Fruit fly (Drosophila melanogaster) whole organism, adult: Measurements from ENCODE around the gene CG10694.

Experiments used
- CG11617 ChIP-seq: fragments of 200-800 bp; sonication (Bioruptor generic); optimal IDR thresholded peaks from 2 replicates; lab custom pipeline; 2017; ENCODE audit warnings: mild to moderate bottlenecking, missing biosample characterization, missing genetic modification reagents, missing genetic modification characterization
- CG12768 ChIP-seq: fragments of 200-800 bp; sonication (Bioruptor generic); optimal IDR thresholded peaks from 2 replicates; lab custom pipeline; 2017; ENCODE audit warnings: missing biosample characterization, missing genetic modification characterization, mild to moderate bottlenecking, moderate library complexity, missing genetic modification reagents
- CG14711 ChIP-seq: fragments of 200-800 bp; sonication (Bioruptor generic); optimal IDR thresholded peaks from 2 replicates; lab custom pipeline; 2018; ENCODE audit warnings: missing biosample characterization, mild to moderate bottlenecking, missing genetic modification characterization, moderate library complexity
- CG1620 ChIP-seq: fragments of 200-800 bp; sonication (Bioruptor generic); optimal IDR thresholded peaks from 2 replicates; lab custom pipeline; 2016; ENCODE audit warnings: missing biosample characterization, missing genetic modification characterization
- CG33017 ChIP-seq: fragments of 200-800 bp; sonication (Bioruptor generic); optimal IDR thresholded peaks from 2 replicates; lab custom pipeline; 2018; ENCODE audit warnings: missing biosample characterization, mild to moderate bottlenecking, missing genetic modification characterization, moderate library complexity
- CG5204 ChIP-seq: fragments of 200-800 bp; sonication (Bioruptor generic); optimal IDR thresholded peaks from 2 replicates; lab custom pipeline; 2016; ENCODE audit warnings: missing biosample characterization, missing genetic modification characterization
- CG7045 ChIP-seq: fragments of 200-800 bp; sonication (Bioruptor generic); optimal IDR thresholded peaks from 2 replicates; lab custom pipeline; 2017; ENCODE audit warnings: missing biosample characterization, mild to moderate bottlenecking, missing genetic modification characterization
- CG7101 ChIP-seq: fragments of 200-800 bp; sonication (Bioruptor generic); optimal IDR thresholded peaks from 2 replicates; lab custom pipeline; 2018; ENCODE audit warnings: missing biosample characterization, mild to moderate bottlenecking, missing genetic modification characterization, moderate library complexity
- Clk ChIP-seq: fragments of 200-800 bp; sonication (Bioruptor generic); optimal IDR thresholded peaks from 2 replicates; lab custom pipeline; 2017; ENCODE audit warnings: missing biosample characterization, missing genetic modification characterization
- Crg-1 ChIP-seq: fragments of 200-800 bp; sonication (Bioruptor generic); optimal IDR thresholded peaks from 2 replicates; lab custom pipeline; 2016; ENCODE audit warnings: missing biosample characterization, missing genetic modification characterization
- Hr96 ChIP-seq: fragments of 200-800 bp; sonication (Bioruptor generic); optimal IDR thresholded peaks from 2 replicates; lab custom pipeline; 2016; ENCODE audit warnings: missing biosample characterization, missing genetic modification characterization
- Mnt ChIP-seq: fragments of 200-800 bp; sonication (Bioruptor generic); optimal IDR thresholded peaks from 2 replicates; lab custom pipeline; 2016; ENCODE audit warnings: missing biosample characterization, mild to moderate bottlenecking, missing genetic modification characterization
- bab1 ChIP-seq: fragments of 200-800 bp; sonication (Bioruptor generic); optimal IDR thresholded peaks from 3 replicates; lab custom pipeline; 2019; ENCODE audit warnings: missing biosample characterization, mild to moderate bottlenecking, missing genetic modification characterization, moderate library complexity
- cic ChIP-seq: fragments of 200-800 bp; sonication (Bioruptor generic); optimal IDR thresholded peaks from 2 replicates; lab custom pipeline; 2017; ENCODE audit warnings: missing biosample characterization, mild to moderate bottlenecking, missing genetic modification characterization, moderate library complexity
- cnc ChIP-seq, 2 experiments: fragments of >200 bp; optimal IDR thresholded peaks; 2 replicates each; lab custom pipeline; 2017
- kay ChIP-seq: fragments of 200-800 bp; sonication (Bioruptor generic); peaks from one replicate; lab custom pipeline; 2016; ENCODE audit warnings: missing biosample characterization, missing genetic modification characterization, borderline replicate concordance
- ovo ChIP-seq: fragments of 200-800 bp; sonication (Bioruptor generic); optimal IDR thresholded peaks from 2 replicates; lab custom pipeline; 2016; ENCODE audit warnings: missing biosample characterization, missing genetic modification characterization
- pad ChIP-seq: fragments of 200-800 bp; sonication (Bioruptor generic); optimal IDR thresholded peaks from 3 replicates; lab custom pipeline; 2017; ENCODE audit warnings: missing biosample characterization, missing genetic modification characterization, mild to moderate bottlenecking, moderate library complexity, missing genetic modification reagents
- tj ChIP-seq: fragments of 200-800 bp; sonication (Bioruptor generic); optimal IDR thresholded peaks from 3 replicates; lab custom pipeline; 2017; ENCODE audit warnings: missing biosample characterization, mild to moderate bottlenecking, missing genetic modification characterization, moderate library complexity
- toe ChIP-seq: fragments of 200-800 bp; sonication (Bioruptor generic); optimal IDR thresholded peaks from 2 replicates; lab custom pipeline; 2016; ENCODE audit warnings: missing biosample characterization, missing genetic modification characterization

The CG10694 gene

dm6 chr3R:24106879-24107441 is at the start of gene CG10694:
Gene CG10694 (plus strand): TSS chr3R:24107391.
- TF ChIP-seq toe (GFP tag; lab: Kevin White, UChicago), result no peak
- TF ChIP-seq CG1620 (GFP tag; lab: Kevin White, UChicago), result no peak

- TF ChIP-seq Hr96 (no peak), Clk (peak; percentile 59), CG7101 (tag; lab: Kevin White, UChicago) (peak; percentile 54), CG5204 (GFP tag; lab: Kevin White, UChicago) (no peak), CG14711 (tag; lab: Kevin White, UChicago) (peak; percentile 6), cic (GFP tag; lab: Kevin White, UChicago) (peak; percentile 81), kay (no peak), Mnt (GFP tag; lab: Kevin White, UChicago) (peak; percentile 40), Crg-1 (peak; percentile 49), ovo (GFP tag; lab: Kevin White, UChicago) (no peak), CG11617 (peak; percentile 21), bab1 (GFP tag; lab: Kevin White, UChicago) (peak; percentile 72), CG7045 (peak; percentile 35), CG12768 (GFP tag; lab: Kevin White, UChicago) (no peak), tj (peak; percentile 33), CG1620 (GFP tag; lab: Kevin White, UChicago) (peak; percentile 66)
Observed at dm6 chr3R:24058041-24058440, 49.1 kb upstream of the CG10694 start, which contains the start of gene SMC1. Gene SMC1 (plus strand): TSS chr3R:24058287.

- no peak for TF ChIP-seq CG33017 (tag; lab: Kevin White, UChicago)
- TF ChIP-seq toe (GFP tag; lab: Kevin White, UChicago), result no peak
- TF ChIP-seq Crg-1, result no peak
- no peak for TF ChIP-seq CG5204 (GFP tag; lab: Kevin White, UChicago)
- TF ChIP-seq ovo (GFP tag; lab: Kevin White, UChicago), result no peak
- TF ChIP-seq Hr96, result no peak
- no peak for TF ChIP-seq CG14711 (tag; lab: Kevin White, UChicago)
- no peak for TF ChIP-seq cnc (optimal IDR thresholded peaks at IDR 0.05; lab: Kevin White, UChicago)
- no peak for TF ChIP-seq CG7101 (tag; lab: Kevin White, UChicago)
- TF ChIP-seq bab1 (GFP tag; lab: Kevin White, UChicago), result no peak
- TF ChIP-seq CG1620 (GFP tag; lab: Kevin White, UChicago), result no peak
- no peak for TF ChIP-seq CG11617
- TF ChIP-seq kay, result no peak
Observed at dm6 chr3R:24065718-24066117, 41.5 kb upstream of the CG10694 start.

- TF ChIP-seq CG12768 (GFP tag; lab: Kevin White, UChicago), result no peak
- no peak for TF ChIP-seq CG5204 (GFP tag; lab: Kevin White, UChicago)
- TF ChIP-seq cnc (optimal IDR thresholded peaks at IDR 0.05; lab: Kevin White, UChicago), result no peak
- TF ChIP-seq Mnt (GFP tag; lab: Kevin White, UChicago), result no peak
- TF ChIP-seq cic (GFP tag; lab: Kevin White, UChicago), result no peak
- no peak for TF ChIP-seq Clk
- no peak for TF ChIP-seq CG14711 (tag; lab: Kevin White, UChicago)
- TF ChIP-seq kay, result no peak
- no peak for TF ChIP-seq CG11617
- TF ChIP-seq bab1 (GFP tag; lab: Kevin White, UChicago), result no peak
- TF ChIP-seq CG33017 (tag; lab: Kevin White, UChicago), result no peak
- no peak for TF ChIP-seq CG7101 (tag; lab: Kevin White, UChicago)
- TF ChIP-seq ovo (GFP tag; lab: Kevin White, UChicago), result no peak
- TF ChIP-seq CG1620 (GFP tag; lab: Kevin White, UChicago), result no peak
- no peak for TF ChIP-seq tj
- TF ChIP-seq Crg-1, result no peak
- no peak for TF ChIP-seq toe (GFP tag; lab: Kevin White, UChicago)
Observed at dm6 chr3R:24068830-24069229, 38.4 kb upstream of the CG10694 start.

- TF ChIP-seq Mnt (GFP tag; lab: Kevin White, UChicago) (no peak), Clk (no peak), CG33017 (tag; lab: Kevin White, UChicago) (no peak), Crg-1 (no peak), CG14711 (tag; lab: Kevin White, UChicago) (no peak), toe (GFP tag; lab: Kevin White, UChicago) (no peak)
Observed at dm6 chr3R:24069965-24070364, 37.2 kb upstream of the CG10694 start.

- TF ChIP-seq Hr96, result no peak
- no peak for TF ChIP-seq Clk
- TF ChIP-seq CG7101 (tag; lab: Kevin White, UChicago), result no peak
- no peak for TF ChIP-seq kay
- no peak for TF ChIP-seq pad
- TF ChIP-seq Mnt (GFP tag; lab: Kevin White, UChicago), result no peak
- TF ChIP-seq CG1620 (GFP tag; lab: Kevin White, UChicago), result no peak
- no peak for TF ChIP-seq CG12768 (GFP tag; lab: Kevin White, UChicago)
- TF ChIP-seq CG7045, result no peak
- no peak for TF ChIP-seq CG11617
- TF ChIP-seq CG5204 (GFP tag; lab: Kevin White, UChicago), result no peak
- TF ChIP-seq cnc (optimal IDR thresholded peaks at IDR 0.05; lab: Kevin White, UChicago), result no peak
- no peak for TF ChIP-seq CG14711 (tag; lab: Kevin White, UChicago)
- TF ChIP-seq tj, result no peak
- no peak for TF ChIP-seq Crg-1
- no peak for TF ChIP-seq toe (GFP tag; lab: Kevin White, UChicago)
- TF ChIP-seq ovo (GFP tag; lab: Kevin White, UChicago), result no peak
- TF ChIP-seq cic (GFP tag; lab: Kevin White, UChicago), result no peak
- no peak for TF ChIP-seq bab1 (GFP tag; lab: Kevin White, UChicago)
Observed at dm6 chr3R:24073703-24074102, 33.5 kb upstream of the CG10694 start.
